Worm (Caenorhabditis elegans): Measurements from ENCODE around the gene F08F1.3.

DNA sequence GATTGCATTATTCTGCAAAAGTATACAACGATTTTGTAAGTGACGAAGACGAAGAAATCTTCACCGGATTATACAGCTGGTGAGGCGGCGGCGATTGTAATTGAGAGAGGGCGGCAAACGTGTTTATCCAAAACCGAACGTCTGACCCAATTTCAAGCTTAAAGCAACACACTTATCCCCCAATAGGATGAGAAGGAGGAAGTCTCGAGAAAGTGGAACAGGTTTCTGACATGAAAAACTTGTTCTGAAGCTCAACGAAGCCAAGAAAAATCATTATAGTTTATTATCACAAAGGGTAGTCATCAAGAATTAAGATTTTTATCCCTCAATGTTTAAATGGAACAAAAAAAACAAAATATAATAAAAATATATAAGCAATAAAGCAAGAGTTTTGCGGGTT is 10.3 kb upstream of the F08F1.3 start, which contains the start of gene spp-13:
- TF ChIP-seq nhr-11 (tag; optimal IDR thresholded peaks at IDR 0.05), result no peak
- no peak for TF ChIP-seq lin-11 (tag; optimal IDR thresholded peaks at IDR 0.05)
- TF ChIP-seq ttx-3 (tag; optimal IDR thresholded peaks at IDR 0.05), result no peak
- no peak for TF ChIP-seq F13H6.1 (tag; optimal IDR thresholded peaks at IDR 0.05)
- no peak for TF ChIP-seq K02D7.2 (tag; optimal IDR thresholded peaks at IDR 0.05)
- no peak for TF ChIP-seq elt-2 (tag; optimal IDR thresholded peaks at IDR 0.05)
- no peak for TF ChIP-seq sox-4 (tag; optimal IDR thresholded peaks at IDR 0.05)
- no peak for TF ChIP-seq ceh-45 (GFP tag; IDR thresholded peaks at IDR 0.05)
- TF ChIP-seq unc-42 (tag; optimal IDR thresholded peaks at IDR 0.05), result no peak
